Worm (Caenorhabditis elegans) whole organism, L1 larva: ENCODE measurements around the gene vti-1.

Source experiments
- C04F5.9 ChIP-seq: sonication (generic microtip); optimal IDR thresholded peaks from 2 replicates; lab custom pipeline; 2016; ENCODE audit warnings: missing genetic modification characterization, missing compliant biosample characterization
- aly-2 ChIP-seq: fragments of 150-350 bp; optimal IDR thresholded peaks from 2 replicates; lab custom pipeline; 2014; ENCODE audit warnings: missing biosample characterization, missing genetic modification characterization
- blmp-1 ChIP-seq: fragments of 150-350 bp; optimal IDR thresholded peaks from 2 replicates; lab custom pipeline; 2014; ENCODE audit warnings: missing biosample characterization, missing genetic modification characterization
- ceh-63 ChIP-seq: fragments of 200-800 bp; sonication (Bioruptor generic); optimal IDR thresholded peaks from 2 replicates; lab custom pipeline; 2018; ENCODE audit warnings: mild to moderate bottlenecking, missing genetic modification characterization, missing compliant biosample characterization
- ceh-82 ChIP-seq, 3 experiments: fragments of 150-350 bp in 1 of 3; sonication (generic microtip) in 2 of 3; optimal IDR thresholded peaks; 2 replicates each; lab custom pipeline; 2014 to 2017; ENCODE audit warnings: missing biosample characterization in 3 of 3, missing genetic modification characterization in 3 of 3
- ceh-88 ChIP-seq: fragments of 200-800 bp; sonication (Bioruptor generic); IDR thresholded peaks from 2 replicates; pipeline ENCODE4 v1.3.6; 2022; ENCODE audit warnings: missing genetic modification characterization, missing compliant biosample characterization
- ceh-90 ChIP-seq: sonication (generic microtip); optimal IDR thresholded peaks from 2 replicates; lab custom pipeline; 2016; ENCODE audit warnings: missing genetic modification characterization, missing compliant biosample characterization
- dsc-1 ChIP-seq: sonication (generic microtip); optimal IDR thresholded peaks from 2 replicates; lab custom pipeline; 2016; ENCODE audit warnings: mild to moderate bottlenecking, missing genetic modification characterization, missing compliant biosample characterization
- efl-3 ChIP-seq: fragments of 200-800 bp; sonication (Bioruptor generic); optimal IDR thresholded peaks from 2 replicates; lab custom pipeline; 2018; ENCODE audit warnings: mild to moderate bottlenecking, missing genetic modification characterization, missing compliant biosample characterization
- egl-27 ChIP-seq, 2 experiments: fragments of 150-350 bp in 1 of 2; sonication (generic microtip); optimal IDR thresholded peaks; 3 replicates each; lab custom pipeline; 2017 to 2018; ENCODE audit warnings: missing biosample characterization in 2 of 2, missing genetic modification characterization in 2 of 2, missing genetic modification reagents in 2 of 2
- elt-3 ChIP-seq, 6 experiments: fragments of 150-350 bp in 1 of 6; sonication (generic microtip); optimal IDR thresholded peaks; 2 replicates each; lab custom pipeline; 2017 to 2018; ENCODE audit warnings: missing biosample characterization in 6 of 6, missing genetic modification characterization in 6 of 6, inconsistent platforms in 1 of 6
- fkh-10 ChIP-seq: sonication (generic microtip); optimal IDR thresholded peaks from 2 replicates; lab custom pipeline; 2017; ENCODE audit warnings: missing biosample characterization, missing genetic modification reagents, missing genetic modification characterization
- fkh-8 ChIP-seq: sonication (generic microtip); optimal IDR thresholded peaks from 2 replicates; lab custom pipeline; 2016; ENCODE audit warnings: mild to moderate bottlenecking, missing genetic modification characterization, missing compliant biosample characterization
- hlh-17 ChIP-seq: fragments of 200-800 bp; sonication (Bioruptor generic); optimal IDR thresholded peaks from 2 replicates; lab custom pipeline; 2018; ENCODE audit warnings: missing genetic modification characterization, mild to moderate bottlenecking, missing compliant biosample characterization, moderate library complexity, borderline replicate concordance
- jun-1 ChIP-seq: fragments of 150-350 bp; optimal IDR thresholded peaks from 2 replicates; lab custom pipeline; 2014; ENCODE audit warnings: missing biosample characterization, missing genetic modification reagents, missing genetic modification characterization
- lin-15B ChIP-seq: fragments of 150-350 bp; sonication (generic microtip); optimal IDR thresholded peaks from 3 replicates; lab custom pipeline; 2014; ENCODE audit warnings: missing biosample characterization, missing genetic modification characterization
- mab-9 ChIP-seq: fragments of 200-800 bp; sonication (Bioruptor generic); IDR thresholded peaks from 2 replicates; pipeline ENCODE4 v1.3.6; 2022; ENCODE audit warnings: missing genetic modification reagents, missing genetic modification characterization, missing compliant biosample characterization
- mep-1 ChIP-seq: fragments of 150-350 bp; optimal IDR thresholded peaks from 2 replicates; lab custom pipeline; 2014; ENCODE audit warnings: missing biosample characterization, missing genetic modification characterization
- nhr-11 ChIP-seq: fragments of 150-350 bp; optimal IDR thresholded peaks from 2 replicates; lab custom pipeline; 2014; ENCODE audit warnings: missing biosample characterization, missing genetic modification characterization
- nhr-19 ChIP-seq: fragments of 200-800 bp; sonication (Bioruptor generic); conservative IDR thresholded peaks from 2 replicates; pipeline ENCODE4 v1.3.6; 2022; ENCODE audit warnings: missing genetic modification characterization, missing compliant biosample characterization
- nhr-20 ChIP-seq: sonication (generic microtip); optimal IDR thresholded peaks from 2 replicates; lab custom pipeline; 2016; ENCODE audit warnings: mild to moderate bottlenecking, missing genetic modification characterization, missing compliant biosample characterization
- nhr-237 ChIP-seq: fragments of 150-350 bp; optimal IDR thresholded peaks from 2 replicates; lab custom pipeline; 2014; ENCODE audit warnings: missing biosample characterization, missing genetic modification characterization
- nhr-28 ChIP-seq: fragments of 150-350 bp; optimal IDR thresholded peaks from 2 replicates; lab custom pipeline; 2014; ENCODE audit warnings: missing biosample characterization, missing genetic modification characterization
- nhr-76 ChIP-seq: sonication (generic microtip); optimal IDR thresholded peaks from 2 replicates; lab custom pipeline; 2017; ENCODE audit warnings: missing biosample characterization, missing genetic modification characterization
- nhr-84 ChIP-seq: sonication (generic microtip); optimal IDR thresholded peaks from 2 replicates; lab custom pipeline; 2017; ENCODE audit warnings: missing biosample characterization, missing genetic modification characterization
- nhr-90 ChIP-seq: sonication (generic microtip); optimal IDR thresholded peaks from 2 replicates; lab custom pipeline; 2016; ENCODE audit warnings: mild to moderate bottlenecking, missing genetic modification characterization, missing compliant biosample characterization; ENCODE audit not compliant: poor library complexity
- pax-3 ChIP-seq: fragments of 200-800 bp; sonication (Bioruptor generic); optimal IDR thresholded peaks from 2 replicates; lab custom pipeline; 2018; ENCODE audit warnings: mild to moderate bottlenecking, missing genetic modification characterization, moderate library complexity, missing compliant biosample characterization
- pqm-1 ChIP-seq: sonication (generic microtip); optimal IDR thresholded peaks from 3 replicates; lab custom pipeline; 2017; ENCODE audit warnings: missing biosample characterization, missing genetic modification characterization
- rnt-1 ChIP-seq: sonication (generic microtip); optimal IDR thresholded peaks from 2 replicates; lab custom pipeline; 2016; ENCODE audit warnings: mild to moderate bottlenecking, missing genetic modification characterization, moderate library complexity, missing compliant biosample characterization
- tbx-2 ChIP-seq: sonication (generic microtip); optimal IDR thresholded peaks from 2 replicates; lab custom pipeline; 2016; ENCODE audit warnings: missing genetic modification characterization, missing compliant biosample characterization
- vab-15 ChIP-seq: sonication (generic microtip); optimal IDR thresholded peaks from 2 replicates; lab custom pipeline; 2017; ENCODE audit warnings: missing genotype, mild to moderate bottlenecking, missing genetic modification characterization, missing compliant biosample characterization
- ztf-4 ChIP-seq: fragments of 150-350 bp; optimal IDR thresholded peaks from 2 replicates; lab custom pipeline; 2014; ENCODE audit warnings: missing biosample characterization, missing genetic modification characterization

vti-1 gene

ce11 chrIV:14760845-14761244, 5.6 kb downstream of the vti-1 start, which contains the start of gene ptp-5.2:
ptp-5.2 (minus strand) TSS chrIV:14760945.
- TF ChIP-seq tbx-2 (tag; lab: Kevin White, UChicago) (no peak), ceh-88 (GFP tag; lab: Robert Waterston, UW) (no peak), ceh-63 (GFP tag; lab: Kevin White, UChicago) (no peak), pqm-1 (tag; lab: Kevin White, UChicago) (no peak), lin-15B (tag; lab: Kevin White, UChicago) (no peak), nhr-84 (tag; lab: Kevin White, UChicago) (no peak), nhr-76 (tag; lab: Kevin White, UChicago) (no peak), mab-9 (no peak), fkh-10 (GFP tag; lab: Kevin White, UChicago) (no peak), nhr-19 (GFP tag; lab: Robert Waterston, UW) (no peak), nhr-28 (no peak), blmp-1 (no peak), ztf-4 (tag; lab: Kevin White, UChicago) (no peak), pax-3 (tag; lab: Kevin White, UChicago) (no peak), nhr-20 (tag; lab: Kevin White, UChicago) (no peak), fkh-8 (tag; lab: Kevin White, UChicago) (no peak), nhr-11 (tag; lab: Kevin White, UChicago) (no peak)

DNA sequence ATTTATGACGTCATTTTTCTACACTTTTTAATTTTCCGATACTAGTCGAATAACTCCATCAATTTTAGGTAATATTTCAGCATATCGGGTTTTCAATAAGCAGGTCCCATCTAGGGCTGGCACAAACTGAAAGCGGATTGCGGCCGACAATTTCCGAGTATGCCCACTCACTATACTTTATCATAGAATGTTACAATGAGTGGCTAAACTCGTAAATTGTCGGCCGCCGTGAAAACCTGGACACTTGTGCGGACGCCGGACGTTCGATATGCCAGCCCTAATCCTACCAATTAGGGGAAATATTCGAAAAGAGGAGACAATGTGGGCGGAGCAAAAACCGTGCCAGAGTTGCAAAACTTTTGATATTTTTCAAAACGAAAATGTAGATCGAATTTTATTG, 6.8 kb downstream of the vti-1 start:
- TF ChIP-seq rnt-1 (no peak), ceh-90 (tag; lab: Kevin White, UChicago) (no peak), jun-1 (tag; lab: Kevin White, UChicago) (no peak), dsc-1 (tag; lab: Kevin White, UChicago) (no peak), fkh-10 (GFP tag; lab: Kevin White, UChicago) (no peak), efl-3 (GFP tag; lab: Kevin White, UChicago) (no peak), nhr-90 (tag; lab: Kevin White, UChicago) (no peak), elt-3 (tag; optimal IDR thresholded peaks at IDR 0.05; lab: Kevin White, UChicago) (no peak)

ce11 chrIV:14757786-14758185, 8.7 kb downstream of the vti-1 start:
- TF ChIP-seq mab-9 (no peak), nhr-28 (no peak), dsc-1 (tag; lab: Kevin White, UChicago) (peak; percentile 19), vab-15 (tag; lab: Kevin White, UChicago) (no peak), nhr-237 (tag; lab: Kevin White, UChicago) (no peak), ceh-63 (GFP tag; lab: Kevin White, UChicago) (no peak)

ce11 chrIV:14754912-14755311, 11.6 kb downstream of the vti-1 start, which contains the start of gene Y57G11C.499:
Y57G11C.499 (minus strand) TSS chrIV:14754934.
- TF ChIP-seq nhr-11 (tag; lab: Kevin White, UChicago) (no peak), mep-1 (tag; lab: Kevin White, UChicago) (no peak), elt-3 (tag; optimal IDR thresholded peaks at IDR 0.05; lab: Kevin White, UChicago) (no peak), efl-3 (GFP tag; lab: Kevin White, UChicago) (no peak), aly-2 (tag; lab: Kevin White, UChicago) (no peak)

- TF ChIP-seq hlh-17 (GFP tag; lab: Kevin White, UChicago): no peak
- TF ChIP-seq nhr-19 (GFP tag; lab: Robert Waterston, UW): no peak
- TF ChIP-seq C04F5.9 (tag; lab: Kevin White, UChicago): no peak
- TF ChIP-seq egl-27 (tag; optimal IDR thresholded peaks at IDR 0.05; lab: Kevin White, UChicago): no peak
- TF ChIP-seq ceh-82 (tag; optimal IDR thresholded peaks at IDR 0.05; lab: Kevin White, UChicago): no peak
These were observed 24.5 kb downstream of the vti-1 start for ce11 chrIV:14741926-14742325.
